Fruit fly (Drosophila melanogaster): ENCODE data around the gene CG13625.

CG13625 gene

dm6 chr3R:24543033-24543675 is 41.8 kb downstream of the CG13625 start (continued):
- TF ChIP-seq NFAT (GFP tag; IDR thresholded peaks at IDR 0.05) (peak; percentile 98), HLHmδ (GFP tag; optimal IDR thresholded peaks at IDR 0.05) (no peak), CG3726 (GFP tag; IDR thresholded peaks at IDR 0.05) (peak; percentile 85), Nf-YB (GFP tag; optimal IDR thresholded peaks at IDR 0.05) (peak; percentile 85), Six4 (GFP tag; optimal IDR thresholded peaks at IDR 0.05) (peak; percentile 83), C15 (GFP tag; IDR thresholded peaks at IDR 0.05) (peak; percentile 93), Lim3 (GFP tag; IDR thresholded peaks at IDR 0.05) (peak; percentile 80), CG3281 (GFP tag; optimal IDR thresholded peaks at IDR 0.05) (peak; percentile 87), CG1603 (tag; optimal IDR thresholded peaks at IDR 0.05) (no peak), org-1 (GFP tag; optimal IDR thresholded peaks at IDR 0.05) (peak; percentile 68), CkIIα-i1 (GFP tag; IDR thresholded peaks at IDR 0.05) (peak; percentile 78), CG8478 (optimal IDR thresholded peaks at IDR 0.05) (no peak), toy (GFP tag; IDR thresholded peaks at IDR 0.05) (peak; percentile 93), CG2712 (tag; optimal IDR thresholded peaks at IDR 0.05) (peak; percentile 90), BEAF-32 (GFP tag; optimal IDR thresholded peaks at IDR 0.05) (peak; percentile 2), CG8944 (GFP tag; optimal IDR thresholded peaks at IDR 0.05) (peak; percentile 71), Oaz (GFP tag; IDR thresholded peaks at IDR 0.05) (peak; percentile 92), ato (GFP tag; IDR thresholded peaks at IDR 0.05; ENCODE audit: partially characterized antibody) (no peak), Fer3 (tag; optimal IDR thresholded peaks at IDR 0.05) (peak; percentile 91), ttk (GFP tag; IDR thresholded peaks at IDR 0.05) (peak; percentile 92), ase (GFP tag; IDR thresholded peaks at IDR 0.05) (peak; percentile 93), CG7786 (GFP tag; optimal IDR thresholded peaks at IDR 0.05) (peak; percentile 84), CG30403 (GFP tag; optimal IDR thresholded peaks at IDR 0.05) (peak; percentile 90), CG2202 (tag; optimal IDR thresholded peaks at IDR 0.05) (peak; percentile 38), chm (GFP tag; IDR thresholded peaks at IDR 0.05) (peak; percentile 93; the same call in 1 of the 2 replicates), CG34376 (GFP tag; optimal IDR thresholded peaks at IDR 0.05) (peak; percentile 81), Lpt (GFP tag; optimal IDR thresholded peaks at IDR 0.05) (no peak), schlank (tag; optimal IDR thresholded peaks at IDR 0.05) (peak; percentile 83), CG30020 (tag; optimal IDR thresholded peaks at IDR 0.05) (no peak), gfzf (GFP tag; optimal IDR thresholded peaks at IDR 0.05) (no peak), slou (GFP tag; optimal IDR thresholded peaks at IDR 0.05) (peak; percentile 51), sug (tag; optimal IDR thresholded peaks at IDR 0.05) (peak; percentile 96), CG9437 (GFP tag; optimal IDR thresholded peaks at IDR 0.05) (peak; percentile 87), Nf-YC (tag; optimal IDR thresholded peaks at IDR 0.05) (peak; percentile 85), CG9817 (tag; optimal IDR thresholded peaks at IDR 0.05) (peak; percentile 94), CG14050 (GFP tag; IDR thresholded peaks at IDR 0.05) (peak; percentile 92), CG14710 (tag; optimal IDR thresholded peaks at IDR 0.05) (peak; percentile 19), Ets65A (GFP tag) (peak; percentile 95), en (GFP tag; optimal IDR thresholded peaks at IDR 0.05) (peak; percentile 47), CG3838 (GFP tag; optimal IDR thresholded peaks at IDR 0.05) (peak; percentile 81), sima (GFP tag; optimal IDR thresholded peaks at IDR 0.05) (peak; percentile 52), inv (GFP tag; IDR thresholded peaks at IDR 0.05; ENCODE audit: partially characterized antibody) (no peak), CG13775 (GFP tag; optimal IDR thresholded peaks at IDR 0.05) (peak; percentile 83), H15 (GFP tag; IDR thresholded peaks at IDR 0.05) (peak; percentile 94), usp (GFP tag; optimal IDR thresholded peaks at IDR 0.05) (no peak), Kr (GFP tag; optimal IDR thresholded peaks at IDR 0.05) (no peak), luna (GFP tag; optimal IDR thresholded peaks at IDR 0.05) (peak; percentile 88), CG14441 (GFP tag; IDR thresholded peaks at IDR 0.05) (peak; percentile 96), CG9932 (GFP tag; IDR thresholded peaks at IDR 0.05) (peak; percentile 97), MESR4 (GFP tag; optimal IDR thresholded peaks at IDR 0.05) (peak; percentile 32), dimm (GFP tag; IDR thresholded peaks at IDR 0.05) (peak; percentile 85)

All from whole organism, embryonic.